Fruit fly (Drosophila melanogaster) ovary, adult (tissue): Measurements from ENCODE around the gene Gtpx.

Source experiments
- CG17801 ChIP-seq: fragments of 200-800 bp; optimal IDR thresholded peaks from 2 replicates; lab custom pipeline; 2019; ENCODE audit warnings: missing biosample characterization, mild to moderate bottlenecking, missing genetic modification characterization, moderate library complexity; ENCODE audit not compliant: partially characterized antibody

The Gtpx gene

dm6 chr3L:3353297-3353696, 27.2 kb downstream of the Gtpx start:
- no peak for TF ChIP-seq CG17801 (GFP tag; lab: Kevin White, UChicago)

dm6 chr3L:3369256-3369655, 43.2 kb downstream of the Gtpx start, which contains the start of gene Drs:
Gene Drs, plus strand, starts transcription at chr3L:3369556.
- no peak for TF ChIP-seq CG17801 (GFP tag; lab: Kevin White, UChicago)

dm6 chr3L:3373994-3374623, 48.0 kb downstream of the Gtpx start, which contains the start of the genes Ythdc1 and CG12010:
Gene Ythdc1, minus strand, starts transcription at chr3L:3374170.
Gene CG12010, plus strand, starts transcription at chr3L:3374282.
- TF ChIP-seq CG17801 (GFP tag; lab: Kevin White, UChicago): peak; percentile 48

dm6 chr3L:3376551-3376950, 50.5 kb downstream of the Gtpx start, which contains the start of gene CG12012:
Gene CG12012, plus strand, starts transcription at chr3L:3376757.
- peak; percentile 64 for TF ChIP-seq CG17801 (GFP tag; lab: Kevin White, UChicago)

dm6 chr3L:3377247-3377964, 51.3 kb downstream of the Gtpx start:
- TF ChIP-seq CG17801 (GFP tag; lab: Kevin White, UChicago): no peak

dm6 chr3L:3377965-3378292, 51.9 kb downstream of the Gtpx start, which contains the start of gene Ids:
Gene Ids, plus strand, starts transcription at chr3L:3378268.
- TF ChIP-seq CG17801 (GFP tag; lab: Kevin White, UChicago): peak; percentile 59
